Worm (Caenorhabditis elegans) whole organism, L4 larva: ENCODE measurements around the gene ced-7.

ENCODE experiments used
- F26F4.8 ChIP-seq: fragments of 200-800 bp; sonication (Bioruptor generic); conservative IDR thresholded peaks from 2 replicates; pipeline ENCODE4 v1.3.6; 2022; ENCODE audit warnings: missing genetic modification characterization, missing compliant biosample characterization
- F44E2.7 ChIP-seq: fragments of 200-800 bp; sonication (Bioruptor generic); IDR thresholded peaks from 2 replicates; pipeline ENCODE4 v2.1.2; 2022; ENCODE audit warnings: missing genetic modification characterization, missing compliant biosample characterization
- R02D3.7 ChIP-seq: fragments of 150-350 bp; sonication (generic microtip); optimal IDR thresholded peaks from 3 replicates; lab custom pipeline; 2014; ENCODE audit warnings: missing biosample characterization, missing genetic modification characterization
- T20F7.1 ChIP-seq: fragments of 200-800 bp; sonication (Bioruptor generic); optimal IDR thresholded peaks from 2 replicates; lab custom pipeline; 2018; ENCODE audit warnings: mild to moderate bottlenecking, missing genetic modification characterization, missing compliant biosample characterization
- T26A8.4 ChIP-seq: fragments of 200-800 bp; sonication (Bioruptor generic); IDR thresholded peaks from 2 replicates; pipeline ENCODE4 v1.3.6; 2022; ENCODE audit warnings: missing genetic modification characterization, missing compliant biosample characterization
- Y48G9A.11 ChIP-seq: fragments of 200-800 bp; sonication (Bioruptor generic); IDR thresholded peaks from 2 replicates; pipeline ENCODE4 v1.3.6; 2022; ENCODE audit warnings: missing genetic modification reagents, missing genetic modification characterization, missing compliant biosample characterization
- Y5F2A.4 ChIP-seq: fragments of 200-800 bp; sonication (Bioruptor generic); optimal IDR thresholded peaks from 2 replicates; lab custom pipeline; 2018; ENCODE audit warnings: mild to moderate bottlenecking, missing genetic modification characterization, missing compliant biosample characterization
- Y75B8A.6 ChIP-seq: fragments of 200-800 bp; sonication (Bioruptor generic); IDR thresholded peaks from 2 replicates; pipeline ENCODE4 v1.3.6; 2022; ENCODE audit warnings: missing genetic modification reagents, missing genetic modification characterization, missing compliant biosample characterization
- aha-1 ChIP-seq: fragments of 150-350 bp; peaks from one replicate; lab custom pipeline; 2014; ENCODE audit warnings: missing biosample characterization, missing genetic modification characterization
- aly-2 ChIP-seq: sonication (generic microtip); optimal IDR thresholded peaks from 2 replicates; lab custom pipeline; 2018; ENCODE audit warnings: missing biosample characterization, missing genetic modification characterization
- ceh-32 ChIP-seq: sonication (generic microtip); optimal IDR thresholded peaks from 2 replicates; lab custom pipeline; 2016; ENCODE audit warnings: mild to moderate bottlenecking, missing genetic modification characterization, missing compliant biosample characterization; ENCODE audit not compliant: poor library complexity
- daf-12 ChIP-seq: fragments of 150-350 bp; optimal IDR thresholded peaks from 2 replicates; lab custom pipeline; 2014; ENCODE audit warnings: missing biosample characterization, missing genetic modification reagents, missing genetic modification characterization
- dmd-8 ChIP-seq: fragments of 200-800 bp; sonication (Bioruptor generic); IDR thresholded peaks from 2 replicates; pipeline ENCODE4 v1.3.6; 2022; ENCODE audit warnings: missing genetic modification characterization, missing compliant biosample characterization
- dmd-9 ChIP-seq: fragments of 200-800 bp; sonication (Bioruptor generic); IDR thresholded peaks from 2 replicates; pipeline ENCODE4 v1.3.6; 2022; ENCODE audit warnings: missing genetic modification reagents, missing genetic modification characterization, missing compliant biosample characterization
- fkh-10 ChIP-seq: fragments of 150-350 bp; optimal IDR thresholded peaks from 2 replicates; lab custom pipeline; 2014; ENCODE audit warnings: missing biosample characterization, missing genetic modification reagents, missing genetic modification characterization
- hlh-11 ChIP-seq: fragments of 200-800 bp; sonication (Bioruptor generic); optimal IDR thresholded peaks from 2 replicates; lab custom pipeline; 2018; ENCODE audit warnings: mild to moderate bottlenecking, missing genetic modification characterization, missing compliant biosample characterization
- hmg-1.1 ChIP-seq: fragments of 200-800 bp; sonication (Bioruptor generic); IDR thresholded peaks from 2 replicates; pipeline ENCODE4 v1.3.6; 2022; ENCODE audit warnings: missing genetic modification reagents, missing genetic modification characterization, missing compliant biosample characterization
- jun-1 ChIP-seq: fragments of 150-350 bp; optimal IDR thresholded peaks from 2 replicates; lab custom pipeline; 2014; ENCODE audit warnings: missing biosample characterization, missing genetic modification reagents, missing genetic modification characterization
- lim-7 ChIP-seq: fragments of 200-800 bp; sonication (Bioruptor generic); IDR thresholded peaks from 2 replicates; pipeline ENCODE4 v1.3.6; 2022; ENCODE audit warnings: missing genetic modification characterization, missing compliant biosample characterization
- lin-1 ChIP-seq: fragments of 200-800 bp; sonication (Bioruptor generic); IDR thresholded peaks from 2 replicates; pipeline ENCODE4 v1.3.6; 2022; ENCODE audit warnings: missing genetic modification reagents, missing genetic modification characterization, missing compliant biosample characterization
- lin-29 ChIP-seq: fragments of 200-800 bp; sonication (Bioruptor generic); IDR thresholded peaks from 2 replicates; pipeline ENCODE4 v1.3.6; 2022; ENCODE audit warnings: missing genetic modification reagents, missing genetic modification characterization, missing compliant biosample characterization
- lin-38 ChIP-seq: fragments of 200-800 bp; sonication (Bioruptor generic); IDR thresholded peaks from 2 replicates; pipeline ENCODE4 v1.3.6; 2022; ENCODE audit warnings: missing genetic modification reagents, missing genetic modification characterization, missing compliant biosample characterization
- lir-3 ChIP-seq: sonication (generic microtip); optimal IDR thresholded peaks from 2 replicates; lab custom pipeline; 2016; ENCODE audit warnings: mild to moderate bottlenecking, missing genetic modification characterization, missing compliant biosample characterization
- madf-9 ChIP-seq: fragments of 200-800 bp; sonication (Bioruptor generic); conservative IDR thresholded peaks from 2 replicates; pipeline ENCODE4 v1.3.6; 2022; ENCODE audit warnings: missing genetic modification reagents, missing genetic modification characterization, missing compliant biosample characterization
- mep-1 ChIP-seq: fragments of 150-350 bp; sonication (generic microtip); optimal IDR thresholded peaks from 3 replicates; lab custom pipeline; 2014; ENCODE audit warnings: missing biosample characterization, missing genetic modification characterization
- nhr-10 ChIP-seq: fragments of 150-350 bp; optimal IDR thresholded peaks from 2 replicates; lab custom pipeline; 2014; ENCODE audit warnings: missing biosample characterization, missing genetic modification characterization
- nhr-11 ChIP-seq: fragments of 150-350 bp; optimal IDR thresholded peaks from 2 replicates; lab custom pipeline; 2014; ENCODE audit warnings: missing biosample characterization, missing genetic modification characterization
- nhr-25 ChIP-seq: sonication (generic microtip); optimal IDR thresholded peaks from 2 replicates; lab custom pipeline; 2017; ENCODE audit warnings: missing genetic modification characterization, mild to moderate bottlenecking, missing compliant biosample characterization, antibody characterized with exemption, moderate library complexity, borderline replicate concordance; ENCODE audit not compliant: insufficient read depth
- nhr-42 ChIP-seq: fragments of 200-800 bp; sonication (Bioruptor generic); IDR thresholded peaks from 2 replicates; pipeline ENCODE4 v1.3.6; 2022; ENCODE audit warnings: missing genetic modification characterization, missing compliant biosample characterization
- nhr-48 ChIP-seq: sonication (generic microtip); optimal IDR thresholded peaks from 2 replicates; lab custom pipeline; 2016; ENCODE audit warnings: mild to moderate bottlenecking, missing genetic modification characterization, missing compliant biosample characterization
- nhr-76 ChIP-seq: fragments of 150-350 bp; optimal IDR thresholded peaks from 2 replicates; lab custom pipeline; 2014; ENCODE audit warnings: missing biosample characterization, missing genetic modification characterization
- nhr-77 ChIP-seq: fragments of 150-350 bp; optimal IDR thresholded peaks from 2 replicates; lab custom pipeline; 2014; ENCODE audit warnings: missing biosample characterization, missing genetic modification characterization
- php-3 ChIP-seq: fragments of 200-800 bp; sonication (Bioruptor generic); IDR thresholded peaks from 2 replicates; pipeline ENCODE4 v1.3.6; 2022; ENCODE audit warnings: missing genetic modification reagents, missing genetic modification characterization, missing compliant biosample characterization
- pqm-1 ChIP-seq: sonication (generic microtip); optimal IDR thresholded peaks from 2 replicates; lab custom pipeline; 2017; ENCODE audit warnings: missing biosample characterization, missing genetic modification characterization
- saeg-2 ChIP-seq: fragments of 200-800 bp; sonication (Bioruptor generic); IDR thresholded peaks from 2 replicates; pipeline ENCODE4 v1.3.6; 2022; ENCODE audit warnings: missing genetic modification reagents, missing genetic modification characterization, missing compliant biosample characterization
- set-16 ChIP-seq: fragments of 200-800 bp; sonication (Bioruptor generic); IDR thresholded peaks from 2 replicates; pipeline ENCODE4 v1.3.6; 2022; ENCODE audit warnings: missing genetic modification reagents, missing genetic modification characterization, missing compliant biosample characterization
- skn-1 ChIP-seq: fragments of 150-350 bp; optimal IDR thresholded peaks from 2 replicates; lab custom pipeline; 2014; ENCODE audit warnings: missing biosample characterization, missing genetic modification characterization
- snpc-1.2 ChIP-seq: fragments of 200-800 bp; sonication (Bioruptor generic); IDR thresholded peaks from 2 replicates; pipeline ENCODE4 v1.3.6; 2022; ENCODE audit warnings: missing genetic modification reagents, missing genetic modification characterization, missing compliant biosample characterization
- snpc-4 ChIP-seq: fragments of 150-350 bp; optimal IDR thresholded peaks from 2 replicates; lab custom pipeline; 2014; ENCODE audit warnings: missing biosample characterization, missing genetic modification characterization
- spr-1 ChIP-seq: sonication (generic microtip); optimal IDR thresholded peaks from 2 replicates; lab custom pipeline; 2016; ENCODE audit warnings: mild to moderate bottlenecking, missing genetic modification characterization, missing compliant biosample characterization
- spr-3 ChIP-seq: fragments of 200-800 bp; sonication (Bioruptor generic); optimal IDR thresholded peaks from 2 replicates; lab custom pipeline; 2018; ENCODE audit warnings: mild to moderate bottlenecking, missing genetic modification characterization, missing compliant biosample characterization
- tag-97 ChIP-seq: fragments of 200-800 bp; sonication (Bioruptor generic); IDR thresholded peaks from 2 replicates; pipeline ENCODE4 v1.3.6; 2022; ENCODE audit warnings: missing genetic modification characterization, missing compliant biosample characterization
- tra-1 ChIP-seq: fragments of 200-800 bp; sonication (Bioruptor generic); IDR thresholded peaks from 2 replicates; pipeline ENCODE4 v1.3.6; 2022; ENCODE audit warnings: missing genetic modification reagents, missing genetic modification characterization, missing compliant biosample characterization
- unc-39 ChIP-seq: sonication (generic microtip); optimal IDR thresholded peaks from 2 replicates; lab custom pipeline; 2017; ENCODE audit warnings: missing biosample characterization, missing genetic modification characterization
- unc-62 ChIP-seq, 3 experiments: fragments of 150-350 bp in 1 of 3; sonication (generic microtip); optimal IDR thresholded peaks in 2 of 3; peaks in 1 of 3; 1 replicate in 1 of 3; 2 replicates in 2 of 3; lab custom pipeline; 2014 to 2017; ENCODE audit warnings: missing biosample characterization in 3 of 3, missing genetic modification characterization in 3 of 3, missing genetic modification reagents in 3 of 3, missing genotype in 1 of 3
- vab-7 ChIP-seq: fragments of 200-800 bp; sonication (Bioruptor generic); IDR thresholded peaks from 2 replicates; pipeline ENCODE4 v1.3.6; 2022; ENCODE audit warnings: missing genetic modification reagents, missing genetic modification characterization, missing compliant biosample characterization
- zfp-2 ChIP-seq: sonication (generic microtip); optimal IDR thresholded peaks from 2 replicates; lab custom pipeline; 2016; ENCODE audit warnings: mild to moderate bottlenecking, missing genetic modification characterization, missing compliant biosample characterization
- zip-11 ChIP-seq: fragments of 200-800 bp; sonication (Bioruptor generic); IDR thresholded peaks from 2 replicates; pipeline ENCODE4 v1.3.6; 2022; ENCODE audit warnings: missing genetic modification characterization, missing compliant biosample characterization
- zip-2 ChIP-seq: fragments of 150-350 bp; optimal IDR thresholded peaks from 2 replicates; lab custom pipeline; 2014; ENCODE audit warnings: missing biosample characterization, missing genetic modification characterization
- ztf-7 ChIP-seq: fragments of 150-350 bp; optimal IDR thresholded peaks from 2 replicates; lab custom pipeline; 2014; ENCODE audit warnings: missing biosample characterization, missing genetic modification characterization

The ced-7 gene

ce11 chrIII:9619079-9619761 is 39.3 kb upstream of the ced-7 start, which contains the start of gene hlh-11:
Gene hlh-11, plus strand, starts transcription at chrIII:9619711.
- TF ChIP-seq dmd-8 (GFP tag; lab: Robert Waterston, UW): no peak
- peak; percentile 91 for TF ChIP-seq nhr-10 (tag; lab: Kevin White, UChicago)
- TF ChIP-seq saeg-2 (GFP tag; lab: Robert Waterston, UW): no peak
- no peak; the same call in 1 of the 2 replicates for TF ChIP-seq lim-7
- no peak for TF ChIP-seq tag-97
- 0 out of 2 replicates have a peak, but pooled peaks have one; percentile 30 for TF ChIP-seq php-3 (GFP tag; lab: Robert Waterston, UW)
- TF ChIP-seq hlh-11 (tag; lab: Kevin White, UChicago): no peak
- no peak for TF ChIP-seq aly-2
- no peak for TF ChIP-seq dmd-9 (GFP tag; lab: Robert Waterston, UW)
- TF ChIP-seq Y48G9A.11 (GFP tag; lab: Robert Waterston, UW): no peak
- TF ChIP-seq vab-7: 0 out of 2 replicates have a peak, but pooled peaks have one; percentile 43
- no peak for TF ChIP-seq zip-11 (GFP tag; lab: Robert Waterston, UW)
- TF ChIP-seq skn-1 (tag; lab: Kevin White, UChicago): peak; percentile 13
- TF ChIP-seq F44E2.7 (GFP tag; lab: Robert Waterston, UW): no peak
- TF ChIP-seq madf-9 (GFP tag; lab: Robert Waterston, UW): no peak
- peak; percentile 97 for TF ChIP-seq mep-1 (tag; lab: Kevin White, UChicago)
- no peak for TF ChIP-seq Y5F2A.4 (GFP tag; lab: Kevin White, UChicago)
- peak; percentile 93 for TF ChIP-seq aha-1 (tag; lab: Kevin White, UChicago)
- TF ChIP-seq F26F4.8 (GFP tag; lab: Robert Waterston, UW): no peak
- TF ChIP-seq nhr-11 (tag; lab: Kevin White, UChicago): peak; percentile 85
- TF ChIP-seq nhr-42 (GFP tag; lab: Robert Waterston, UW): 0 out of 2 replicates have a peak, but pooled peaks have one; percentile 42
- no peak for TF ChIP-seq unc-39 (tag; lab: Kevin White, UChicago)
- no peak for TF ChIP-seq snpc-4 (tag; lab: Kevin White, UChicago)
- TF ChIP-seq lin-38 (GFP tag; lab: Robert Waterston, UW): peak; percentile 77
- peak; percentile 86 for TF ChIP-seq nhr-25 (tag; lab: Kevin White, UChicago)
- TF ChIP-seq nhr-77 (tag; lab: Kevin White, UChicago): peak; percentile 66
- peak; percentile 89 for TF ChIP-seq hmg-1.1
- peak in 1 of 2 experiments; percentile 82 for TF ChIP-seq unc-62 (GFP tag; optimal IDR thresholded peaks at IDR 0.05 in 1 of 2; lab: Kevin White, UChicago)
- peak; percentile 43 for TF ChIP-seq unc-62 (tag; optimal IDR thresholded peaks at IDR 0.05; lab: Kevin White, UChicago)
- TF ChIP-seq nhr-48 (tag; lab: Kevin White, UChicago): peak; percentile 93
- TF ChIP-seq T20F7.1: peak; percentile 70
- TF ChIP-seq T26A8.4 (GFP tag; lab: Robert Waterston, UW): peak; percentile 79
- peak; percentile 89 for TF ChIP-seq fkh-10 (GFP tag; lab: Kevin White, UChicago)
- TF ChIP-seq lir-3 (tag; lab: Kevin White, UChicago): no peak
- no peak for TF ChIP-seq R02D3.7 (tag; lab: Kevin White, UChicago)
- TF ChIP-seq daf-12 (tag; lab: Kevin White, UChicago): no peak
- peak; percentile 33; the same call in 1 of the 2 replicates for TF ChIP-seq lin-29 (GFP tag; lab: Robert Waterston, UW)
- TF ChIP-seq spr-3 (GFP tag; lab: Kevin White, UChicago): peak; percentile 22
- peak; percentile 10 for TF ChIP-seq nhr-76 (tag; lab: Kevin White, UChicago)
- TF ChIP-seq ztf-7 (tag; lab: Kevin White, UChicago): no peak
- no peak for TF ChIP-seq jun-1 (tag; lab: Kevin White, UChicago)
- TF ChIP-seq zip-2 (tag; lab: Kevin White, UChicago): no peak
- peak; percentile 66 for TF ChIP-seq lin-1 (GFP tag; lab: Robert Waterston, UW)
- TF ChIP-seq spr-1 (tag; lab: Kevin White, UChicago): peak; percentile 88
- peak; percentile 93 for TF ChIP-seq set-16 (GFP tag; lab: Robert Waterston, UW)
- TF ChIP-seq zfp-2 (tag; lab: Kevin White, UChicago): peak; percentile 35
- peak; percentile 61; the same call in 1 of the 2 replicates for TF ChIP-seq tra-1 (GFP tag; lab: Robert Waterston, UW)
- TF ChIP-seq Y75B8A.6 (GFP tag; lab: Robert Waterston, UW): 0 out of 2 replicates have a peak, but pooled peaks have one; percentile 34
- 0 out of 2 replicates have a peak, but pooled peaks have one; percentile 13 for TF ChIP-seq snpc-1.2 (GFP tag; lab: Robert Waterston, UW)
- TF ChIP-seq ceh-32 (tag; lab: Kevin White, UChicago): no peak
- TF ChIP-seq pqm-1 (tag; lab: Kevin White, UChicago): peak; percentile 57
